Worm (Caenorhabditis elegans): ENCODE measurements around the gene clec-251.

The clec-251 gene

ce11 chrV:18746937-18747660 lies at the start of gene clec-251:
clec-251 (minus strand) TSS chrV:18746987.
- no peak for TF ChIP-seq nhr-2 (tag; optimal IDR thresholded peaks at IDR 0.05)
- TF ChIP-seq M03D4.4 (tag; optimal IDR thresholded peaks at IDR 0.05): no peak
- no peak for TF ChIP-seq nhr-28 (tag; optimal IDR thresholded peaks at IDR 0.05)
- no peak for TF ChIP-seq nhr-237 (tag; optimal IDR thresholded peaks at IDR 0.05)
- no peak for TF ChIP-seq nhr-12 (tag; optimal IDR thresholded peaks at IDR 0.05)
- no peak for TF ChIP-seq mab-5 (tag; optimal IDR thresholded peaks at IDR 0.05)
- no peak for TF ChIP-seq ham-2 (GFP tag; optimal IDR thresholded peaks at IDR 0.05)
- TF ChIP-seq blmp-1 (tag; optimal IDR thresholded peaks at IDR 0.05): no peak
- TF ChIP-seq ztf-11 (tag; optimal IDR thresholded peaks at IDR 0.05): no peak
- TF ChIP-seq lin-32 (GFP tag; optimal IDR thresholded peaks at IDR 0.05): no peak
- no peak for TF ChIP-seq ceh-39 (tag; optimal IDR thresholded peaks at IDR 0.05)
- no peak for TF ChIP-seq sem-2 (GFP tag; optimal IDR thresholded peaks at IDR 0.05)
- no peak for TF ChIP-seq zip-8 (tag; optimal IDR thresholded peaks at IDR 0.05)

ce11 chrV:18790658-18791057 lies 43.9 kb upstream of the clec-251 start, which contains the start of gene nhr-231:
nhr-231 (plus strand) TSS chrV:18790958.
- TF ChIP-seq unc-62 (GFP tag; optimal IDR thresholded peaks at IDR 0.05): no peak
- TF ChIP-seq pha-4 (tag; optimal IDR thresholded peaks at IDR 0.05): no peak
- TF ChIP-seq sptf-1 (tag; optimal IDR thresholded peaks at IDR 0.05): no peak

ce11 chrV:18787417-18787918 lies 40.7 kb upstream of the clec-251 start, which contains the start of gene Y17D7B.2:
Y17D7B.2 (plus strand) TSS chrV:18787739.
- TF ChIP-seq elt-1 (tag; optimal IDR thresholded peaks at IDR 0.05; ENCODE audit: borderline replicate concordance, insufficient read depth) (no peak), cnd-1 (tag; optimal IDR thresholded peaks at IDR 0.05) (no peak), nhr-237 (tag; optimal IDR thresholded peaks at IDR 0.05) (no peak), M03D4.4 (tag; optimal IDR thresholded peaks at IDR 0.05) (no peak), nhr-28 (tag; optimal IDR thresholded peaks at IDR 0.05) (no peak), mep-1 (tag; optimal IDR thresholded peaks at IDR 0.05) (no peak)

- TF ChIP-seq ham-2 (GFP tag; optimal IDR thresholded peaks at IDR 0.05) (no peak), ceh-43 (GFP tag; optimal IDR thresholded peaks at IDR 0.05) (no peak)
These were observed 39.9 kb upstream of the clec-251 start, which contains the start of gene Y17D7B.3 for ce11 chrV:18786694-18787093. Y17D7B.3 (minus strand) TSS chrV:18786794.

- TF ChIP-seq lin-32 (GFP tag; optimal IDR thresholded peaks at IDR 0.05): no peak
- no peak for TF ChIP-seq ceh-39 (tag; optimal IDR thresholded peaks at IDR 0.05)
- no peak for TF ChIP-seq mab-5 (tag; optimal IDR thresholded peaks at IDR 0.05)
- no peak for TF ChIP-seq pha-4 (tag; optimal IDR thresholded peaks at IDR 0.05)
- no peak for TF ChIP-seq nhr-237 (tag; optimal IDR thresholded peaks at IDR 0.05)
- TF ChIP-seq cnd-1 (tag; optimal IDR thresholded peaks at IDR 0.05): no peak
- TF ChIP-seq blmp-1 (tag; optimal IDR thresholded peaks at IDR 0.05): no peak
- TF ChIP-seq mls-2 (tag; optimal IDR thresholded peaks at IDR 0.05): no peak
- TF ChIP-seq nhr-28 (tag; optimal IDR thresholded peaks at IDR 0.05): no peak
- TF ChIP-seq sem-2 (GFP tag; optimal IDR thresholded peaks at IDR 0.05): no peak
- TF ChIP-seq ceh-83 (GFP tag; optimal IDR thresholded peaks at IDR 0.05): no peak
- no peak for TF ChIP-seq lsy-2 (tag; optimal IDR thresholded peaks at IDR 0.05)
- TF ChIP-seq mep-1 (tag; optimal IDR thresholded peaks at IDR 0.05): no peak
- no peak for TF ChIP-seq ztf-11 (tag; optimal IDR thresholded peaks at IDR 0.05)
- TF ChIP-seq lin-13 (tag; optimal IDR thresholded peaks at IDR 0.05): no peak
These were observed 36.7 kb upstream of the clec-251 start, which contains the start of gene Y17D7B.10 for ce11 chrV:18783474-18783873. Y17D7B.10 (plus strand) TSS chrV:18783716.

ce11 chrV:18782747-18783146 lies 36.0 kb upstream of the clec-251 start:
- TF ChIP-seq tbx-8 (GFP tag; optimal IDR thresholded peaks at IDR 0.05) (no peak), mab-5 (tag; optimal IDR thresholded peaks at IDR 0.05) (no peak), M03D4.4 (tag; optimal IDR thresholded peaks at IDR 0.05) (no peak), sem-2 (GFP tag; optimal IDR thresholded peaks at IDR 0.05) (no peak), elt-3 (tag; optimal IDR thresholded peaks at IDR 0.05) (no peak), nhr-76 (tag; optimal IDR thresholded peaks at IDR 0.05) (no peak), sptf-1 (tag; optimal IDR thresholded peaks at IDR 0.05) (no peak), unc-62 (GFP tag; optimal IDR thresholded peaks at IDR 0.05) (no peak), elt-1 (tag; optimal IDR thresholded peaks at IDR 0.05; ENCODE audit: borderline replicate concordance, insufficient read depth) (no peak), ztf-11 (tag; optimal IDR thresholded peaks at IDR 0.05) (no peak), mls-2 (tag; optimal IDR thresholded peaks at IDR 0.05) (no peak), hlh-1 (tag; optimal IDR thresholded peaks at IDR 0.05) (no peak), lin-13 (tag; optimal IDR thresholded peaks at IDR 0.05) (no peak), pha-4 (tag; optimal IDR thresholded peaks at IDR 0.05) (no peak), flh-1 (GFP tag; optimal IDR thresholded peaks at IDR 0.05) (no peak), lsy-2 (tag; optimal IDR thresholded peaks at IDR 0.05) (no peak)

All from whole organism, mixed stage, embryonic.